Worm (Caenorhabditis elegans): ENCODE data around the gene C28H8.2.
A peak's percentile ranks its signal among the peaks of the same experiment; 100 is the strongest.

The C28H8.2 gene

DNA sequence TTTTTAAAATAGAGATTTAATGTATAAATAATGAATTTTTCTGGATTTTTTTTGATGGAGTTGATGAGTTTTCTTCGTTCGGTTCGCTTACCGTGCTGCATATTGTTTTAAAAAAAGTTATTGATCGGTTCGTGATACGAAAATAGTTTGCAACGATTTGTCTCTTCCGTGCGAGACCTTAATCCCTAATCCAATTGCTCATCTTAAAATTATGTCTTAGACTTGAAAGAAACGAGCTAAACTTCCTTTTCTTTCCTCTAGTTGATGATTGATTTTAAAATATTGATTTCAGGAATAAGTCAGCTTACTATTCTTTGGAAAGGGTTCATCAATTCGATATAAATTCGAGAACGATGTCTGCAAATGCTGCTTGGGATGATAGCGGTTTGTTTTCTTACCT is 11.7 kb upstream of the C28H8.2 start, which contains the start of gene C28H8.3:
Gene C28H8.3, plus strand, starts transcription at position 293 of the 400 bp plus-strand sequence.
- TF ChIP-seq lin-38 (GFP tag; IDR thresholded peaks at IDR 0.05) (peak; percentile 53), vab-7 (GFP tag; IDR thresholded peaks at IDR 0.05) (no peak), Y105C5A.15 (GFP tag; IDR thresholded peaks at IDR 0.05) (no peak), daf-16 (GFP tag; optimal IDR thresholded peaks at IDR 0.05) (peak in 1 of 2 experiments; percentile 3), daf-16 (tag; optimal IDR thresholded peaks at IDR 0.05) (peak; percentile 3), attf-4 (tag; optimal IDR thresholded peaks at IDR 0.05) (no peak)

DNA sequence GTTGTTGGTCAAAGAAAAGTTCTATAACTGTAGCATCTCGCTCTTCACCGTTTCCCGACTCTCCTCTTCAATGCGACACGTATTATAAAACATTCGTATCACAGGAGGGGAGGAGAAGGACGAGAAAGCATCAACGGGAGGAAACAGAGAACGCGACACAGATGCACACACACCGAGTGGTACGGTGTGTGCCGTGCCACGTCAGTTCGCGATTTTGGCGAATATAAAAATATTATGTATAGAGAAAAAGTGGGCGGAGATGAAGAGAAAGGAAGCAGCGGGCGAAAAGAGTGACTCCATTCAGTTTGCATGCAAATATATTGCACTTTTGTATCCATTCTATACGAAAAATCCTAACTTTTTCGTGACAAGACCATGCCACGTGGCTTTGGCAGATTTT is 5.4 kb upstream of the C28H8.2 start:
- peak; percentile 27 for TF ChIP-seq F10B5.3 (tag; optimal IDR thresholded peaks at IDR 0.05)
- TF ChIP-seq Y5F2A.4 (GFP tag; optimal IDR thresholded peaks at IDR 0.05) = no peak
- TF ChIP-seq nhr-11 (tag; optimal IDR thresholded peaks at IDR 0.05) = no peak
- TF ChIP-seq dmd-6 (GFP tag; IDR thresholded peaks at IDR 0.05) = 0 out of 2 replicates have a peak, but pooled peaks have one; percentile 14
- TF ChIP-seq daf-12 (tag; optimal IDR thresholded peaks at IDR 0.05) = no peak
- no peak for TF ChIP-seq cey-2 (tag; optimal IDR thresholded peaks at IDR 0.05; ENCODE audit: borderline replicate concordance, insufficient read depth)
- TF ChIP-seq tra-1 (GFP tag; IDR thresholded peaks at IDR 0.05) = no peak
- no peak; the same call in 1 of the 2 replicates for TF ChIP-seq pha-4 (GFP tag; IDR thresholded peaks at IDR 0.05)
- peak; percentile 24 for TF ChIP-seq pha-4 (tag; optimal IDR thresholded peaks at IDR 0.05)
- no peak for TF ChIP-seq snpc-1.2 (GFP tag; IDR thresholded peaks at IDR 0.05)
- 0 out of 2 replicates have a peak, but pooled peaks have one; percentile 15 for TF ChIP-seq arid-1 (GFP tag; conservative IDR thresholded peaks at IDR 0.05)
- TF ChIP-seq ces-1 (GFP tag; optimal IDR thresholded peaks at IDR 0.05) = no peak
- TF ChIP-seq pqm-1 (tag; optimal IDR thresholded peaks at IDR 0.05) = peak; percentile 55
- no peak for TF ChIP-seq nhr-77 (tag; optimal IDR thresholded peaks at IDR 0.05)
- TF ChIP-seq lin-38 (GFP tag; IDR thresholded peaks at IDR 0.05) = peak; percentile 18; the same call in 1 of the 2 replicates
- TF ChIP-seq nhr-42 (GFP tag; IDR thresholded peaks at IDR 0.05) = no peak
- TF ChIP-seq dve-1 (tag; optimal IDR thresholded peaks at IDR 0.05; ENCODE audit: insufficient read depth) = peak; percentile 79
- no peak for TF ChIP-seq dmd-8 (GFP tag; IDR thresholded peaks at IDR 0.05)
- no peak for TF ChIP-seq daf-16 (GFP tag; optimal IDR thresholded peaks at IDR 0.05)
- TF ChIP-seq daf-16 (tag; optimal IDR thresholded peaks at IDR 0.05) = peak; percentile 62
- TF ChIP-seq lsy-2 (tag; optimal IDR thresholded peaks at IDR 0.05) = peak in 1 of 2 experiments; percentile 9
- TF ChIP-seq lim-7 (GFP tag; IDR thresholded peaks at IDR 0.05) = no peak
- TF ChIP-seq ceh-32 (tag; optimal IDR thresholded peaks at IDR 0.05; ENCODE audit: poor library complexity) = no peak
- TF ChIP-seq zip-11 (GFP tag; IDR thresholded peaks at IDR 0.05) = no peak
- peak; percentile 39 for TF ChIP-seq duxl-1 (tag; optimal IDR thresholded peaks at IDR 0.05; ENCODE audit: poor library complexity)
- no peak for TF ChIP-seq nhr-25 (tag; optimal IDR thresholded peaks at IDR 0.05; ENCODE audit: borderline replicate concordance, insufficient read depth)
- no peak for TF ChIP-seq attf-4 (tag; optimal IDR thresholded peaks at IDR 0.05)
- peak; percentile 31 for TF ChIP-seq mep-1 (tag; optimal IDR thresholded peaks at IDR 0.05)
- TF ChIP-seq hlh-30 (tag; optimal IDR thresholded peaks at IDR 0.05; ENCODE audit: insufficient read depth) = peak; percentile 29
- TF ChIP-seq zag-1 (tag; optimal IDR thresholded peaks at IDR 0.05) = no peak
- no peak for TF ChIP-seq mxl-2 (GFP tag; conservative IDR thresholded peaks at IDR 0.05)
- peak in 1 of 2 experiments; percentile 62 for TF ChIP-seq unc-62 (GFP tag; optimal IDR thresholded peaks at IDR 0.05 in 1 of 2)
- TF ChIP-seq unc-62 (tag; optimal IDR thresholded peaks at IDR 0.05) = no peak
- TF ChIP-seq Y75B8A.6 (GFP tag; IDR thresholded peaks at IDR 0.05) = no peak
- no peak for TF ChIP-seq jun-1 (tag; optimal IDR thresholded peaks at IDR 0.05)
- TF ChIP-seq ceh-44 (GFP tag; IDR thresholded peaks at IDR 0.05) = no peak
- TF ChIP-seq ceh-28 (tag; optimal IDR thresholded peaks at IDR 0.05) = no peak
- no peak for TF ChIP-seq nhr-41 (GFP tag; IDR thresholded peaks at IDR 0.05)
- peak; percentile 79 for TF ChIP-seq hlh-11 (tag; optimal IDR thresholded peaks at IDR 0.05)
- TF ChIP-seq ama-1 (optimal IDR thresholded peaks at IDR 0.05) = peak; percentile 38
- TF ChIP-seq lin-39 (tag; optimal IDR thresholded peaks at IDR 0.05) = no peak
- TF ChIP-seq mes-2 (tag; optimal IDR thresholded peaks at IDR 0.05; ENCODE audit: poor library complexity, severe bottlenecking) = peak; percentile 47
- peak; percentile 13 for TF ChIP-seq mxl-3 (GFP tag; optimal IDR thresholded peaks at IDR 0.05)
- no peak for TF ChIP-seq R02D3.7 (tag; optimal IDR thresholded peaks at IDR 0.05)
- 0 out of 2 replicates have a peak, but pooled peaks have one; percentile 20 for TF ChIP-seq php-3 (GFP tag; IDR thresholded peaks at IDR 0.05)
- TF ChIP-seq nhr-28 (tag; optimal IDR thresholded peaks at IDR 0.05) = peak; percentile 42
